Fruit fly (Drosophila melanogaster): ENCODE measurements around the gene CG4592.

dm6 chr2L:9949178-9950062, 28.0 kb downstream of the CG4592 start:
- TF ChIP-seq h (optimal IDR thresholded peaks at IDR 0.05) (no peak), ttk (optimal IDR thresholded peaks at IDR 0.05) (no peak), psq (optimal IDR thresholded peaks at IDR 0.05) (no peak), Sin3A (optimal IDR thresholded peaks at IDR 0.05) (no peak)

Data from Kc167 (cell line).